Fruit fly (Drosophila melanogaster) whole organism, adult: ENCODE measurements around the gene CCDC53.

Experiments used
- CG12768 ChIP-seq: fragments of 200-800 bp; sonication (Bioruptor generic); optimal IDR thresholded peaks from 2 replicates; lab custom pipeline; 2017; ENCODE audit warnings: missing biosample characterization, missing genetic modification characterization, mild to moderate bottlenecking, moderate library complexity, missing genetic modification reagents
- CG5204 ChIP-seq: fragments of 200-800 bp; sonication (Bioruptor generic); optimal IDR thresholded peaks from 2 replicates; lab custom pipeline; 2016; ENCODE audit warnings: missing biosample characterization, missing genetic modification characterization
- bab1 ChIP-seq: fragments of 200-800 bp; sonication (Bioruptor generic); optimal IDR thresholded peaks from 3 replicates; lab custom pipeline; 2019; ENCODE audit warnings: missing biosample characterization, mild to moderate bottlenecking, missing genetic modification characterization, moderate library complexity
- cic ChIP-seq: fragments of 200-800 bp; sonication (Bioruptor generic); optimal IDR thresholded peaks from 2 replicates; lab custom pipeline; 2017; ENCODE audit warnings: missing biosample characterization, mild to moderate bottlenecking, missing genetic modification characterization, moderate library complexity
- cnc ChIP-seq, 2 experiments: fragments of >200 bp; optimal IDR thresholded peaks; 2 replicates each; lab custom pipeline; 2017
- kay ChIP-seq: fragments of 200-800 bp; sonication (Bioruptor generic); peaks from one replicate; lab custom pipeline; 2016; ENCODE audit warnings: missing biosample characterization, missing genetic modification characterization, borderline replicate concordance
- pad ChIP-seq: fragments of 200-800 bp; sonication (Bioruptor generic); optimal IDR thresholded peaks from 3 replicates; lab custom pipeline; 2017; ENCODE audit warnings: missing biosample characterization, missing genetic modification characterization, mild to moderate bottlenecking, moderate library complexity, missing genetic modification reagents

DNA sequence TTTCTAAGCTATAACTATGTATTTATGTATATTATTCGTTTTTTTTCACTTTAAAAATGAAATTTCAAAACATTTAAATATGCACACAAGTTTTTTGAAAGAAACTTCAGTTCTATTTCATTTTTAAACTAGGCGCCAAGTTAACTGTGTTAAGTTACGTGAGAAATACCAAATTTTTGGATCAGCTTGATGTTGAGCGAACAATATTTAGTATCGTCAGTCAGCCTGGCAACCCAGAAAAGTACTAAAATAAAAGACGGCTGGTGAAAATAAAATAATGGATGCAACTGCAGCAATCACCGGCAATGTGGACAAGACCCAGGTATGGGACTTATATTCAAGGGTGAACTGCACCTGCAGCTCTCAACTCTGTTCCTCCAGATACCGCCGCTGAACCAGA, at the start of gene CCDC53:
- TF ChIP-seq pad (no peak), cnc (optimal IDR thresholded peaks at IDR 0.05; lab: Kevin White, UChicago) (no peak), CG5204 (GFP tag; lab: Kevin White, UChicago) (no peak), CG12768 (GFP tag; lab: Kevin White, UChicago) (no peak), kay (no peak), cic (GFP tag; lab: Kevin White, UChicago) (no peak), bab1 (GFP tag; lab: Kevin White, UChicago) (peak; percentile 33)
